Worm (Caenorhabditis elegans) whole organism, L4/young adult: ENCODE measurements around the gene ost-1.

Source experiments
- W03F9.2 ChIP-seq: fragments of 150-350 bp; optimal IDR thresholded peaks from 2 replicates; lab custom pipeline; 2014; ENCODE audit warnings: missing biosample characterization, missing genetic modification characterization
- dao-5 ChIP-seq: sonication (generic microtip); optimal IDR thresholded peaks from 2 replicates; lab custom pipeline; 2016; ENCODE audit warnings: missing genotype, missing genetic modification characterization, moderate library complexity, missing compliant biosample characterization
- him-1 ChIP-seq: sonication (generic microtip); optimal IDR thresholded peaks from 2 replicates; lab custom pipeline; 2016; ENCODE audit warnings: missing genotype, missing genetic modification reagents, missing genetic modification characterization, missing compliant biosample characterization

ost-1 gene

DNA sequence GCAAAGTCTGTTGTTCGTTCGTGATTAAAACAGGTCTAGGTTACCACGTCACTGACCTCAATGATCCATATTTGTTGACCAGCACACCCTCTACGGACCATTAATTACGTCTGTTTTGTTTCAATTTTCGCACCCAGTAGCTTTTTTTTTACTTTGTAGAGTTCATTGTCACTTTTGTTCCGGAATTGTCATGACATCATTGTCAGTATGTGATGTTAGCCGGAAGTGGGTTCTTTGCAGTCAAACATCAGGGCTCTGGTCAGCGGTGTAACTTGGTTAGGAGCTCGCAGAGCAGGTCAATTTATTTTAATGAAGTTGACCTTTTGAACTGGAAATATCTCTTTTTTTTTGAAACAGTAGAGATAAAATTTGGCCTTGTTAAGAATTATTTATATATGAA is 29.5 kb downstream of the ost-1 start, which contains the start of gene C44B12.6:
TSS of gene C44B12.6 (minus strand) at position 101 of the 400 bp plus-strand sequence.
- TF ChIP-seq W03F9.2: no peak

DNA sequence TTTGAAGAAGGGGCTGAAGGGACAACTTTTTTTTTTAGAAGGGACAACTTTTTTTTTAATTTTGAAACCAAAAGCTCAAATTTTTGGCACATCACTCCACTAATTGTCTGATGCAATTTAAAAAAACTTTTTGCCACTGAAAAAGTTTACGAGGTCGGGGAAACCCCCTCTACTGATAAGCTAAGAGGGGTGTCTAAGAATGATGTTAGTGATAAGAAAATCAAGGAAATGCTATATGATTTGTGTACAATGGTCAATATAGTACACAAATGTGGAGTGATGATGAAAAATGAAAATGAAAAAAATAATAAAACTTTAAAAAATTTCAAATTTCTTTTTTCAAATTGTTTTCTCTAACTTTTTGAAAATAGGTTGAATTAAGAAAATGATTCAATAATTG is 40.4 kb downstream of the ost-1 start:
- TF ChIP-seq him-1 (tag; lab: Kevin White, UChicago) (no peak), W03F9.2 (no peak), dao-5 (no peak)

- no peak for TF ChIP-seq him-1 (tag; lab: Kevin White, UChicago)
- no peak for TF ChIP-seq dao-5
- no peak for TF ChIP-seq W03F9.2
Observed at ce11 chrIV:1148425-1149151, 41.4 kb downstream of the ost-1 start.

DNA sequence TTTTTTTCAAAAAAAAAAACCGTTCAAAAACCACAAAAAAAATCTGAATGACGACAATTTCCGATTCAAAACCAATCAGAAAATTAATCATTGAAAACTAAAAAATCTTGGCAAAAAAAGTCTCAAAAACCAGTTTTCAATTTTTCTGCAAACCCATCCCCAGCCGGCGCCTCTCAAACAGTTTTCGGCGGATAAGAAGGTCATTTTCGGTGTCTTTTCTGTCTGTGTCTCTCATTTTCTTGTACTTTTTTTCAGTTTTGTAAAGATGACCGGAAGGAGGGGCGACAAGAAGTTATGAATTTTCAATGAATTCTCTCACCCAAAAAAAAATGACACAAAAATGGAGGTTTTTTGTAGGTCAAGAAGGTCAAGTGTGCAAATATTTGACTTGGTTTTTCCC is 48.0 kb downstream of the ost-1 start:
- TF ChIP-seq dao-5 (no peak), W03F9.2 (no peak), him-1 (tag; lab: Kevin White, UChicago) (no peak)

ce11 chrIV:1157928-1158327 is 50.7 kb downstream of the ost-1 start, which contains the start of gene C50A2.3:
TSS of gene C50A2.3 (minus strand) at chrIV:1158028.
- no peak for TF ChIP-seq dao-5
- no peak for TF ChIP-seq him-1 (tag; lab: Kevin White, UChicago)
- no peak for TF ChIP-seq W03F9.2

- no peak for TF ChIP-seq him-1 (tag; lab: Kevin White, UChicago)
- no peak for TF ChIP-seq dao-5
- no peak for TF ChIP-seq W03F9.2
Observed at ce11 chrIV:1160386-1160785, 53.2 kb downstream of the ost-1 start, which contains the start of gene ets-8. TSS of gene ets-8 (minus strand) at chrIV:1160486.
